Worm (Caenorhabditis elegans) whole organism, early embryonic: ENCODE measurements around the gene C24H11.5.
A peak's percentile ranks its signal among the peaks of the same experiment; 100 is the strongest.
"Not testable (repeated sequence)": the region's sequence is repeated elsewhere in the genome, so short reads cannot be mapped to it uniquely, and the experiment has no call there.

ENCODE experiments used
- B0310.2 ChIP-seq: sonication (generic microtip); optimal IDR thresholded peaks from 2 replicates; lab custom pipeline; 2016; ENCODE audit warnings: mild to moderate bottlenecking, missing genetic modification characterization, missing compliant biosample characterization
- F13C5.2 ChIP-seq: sonication (generic microtip); optimal IDR thresholded peaks from 2 replicates; lab custom pipeline; 2017; ENCODE audit warnings: mild to moderate bottlenecking, missing genetic modification characterization, inconsistent platforms, missing compliant biosample characterization
- aly-1 ChIP-seq: sonication (generic microtip); optimal IDR thresholded peaks from 2 replicates; lab custom pipeline; 2016; ENCODE audit warnings: missing genetic modification characterization, missing compliant biosample characterization
- ama-1 ChIP-seq: fragments of 150-350 bp; optimal IDR thresholded peaks from 2 replicates; lab custom pipeline; 2014
- ceh-13 ChIP-seq: fragments of 200-800 bp; sonication (Bioruptor generic); optimal IDR thresholded peaks from 2 replicates; lab custom pipeline; 2018; ENCODE audit warnings: mild to moderate bottlenecking, missing genetic modification characterization, missing compliant biosample characterization
- ceh-36 ChIP-seq: sonication (generic microtip); optimal IDR thresholded peaks from 2 replicates; lab custom pipeline; 2016; ENCODE audit warnings: missing genetic modification characterization, inconsistent platforms, missing compliant biosample characterization
- ets-7 ChIP-seq: sonication (generic microtip); optimal IDR thresholded peaks from 2 replicates; lab custom pipeline; 2016; ENCODE audit warnings: missing genotype, missing genetic modification characterization, missing compliant biosample characterization
- flt-1 ChIP-seq: fragments of 200-800 bp; sonication (Bioruptor generic); IDR thresholded peaks from 2 replicates; pipeline ENCODE4 v1.3.6; 2022; ENCODE audit warnings: missing genetic modification characterization, missing compliant biosample characterization
- hmbx-1 ChIP-seq: sonication (generic microtip); optimal IDR thresholded peaks from 2 replicates; lab custom pipeline; 2016; ENCODE audit warnings: mild to moderate bottlenecking, missing genetic modification characterization, missing compliant biosample characterization
- hmg-4 ChIP-seq: fragments of 200-800 bp; sonication (Bioruptor generic); optimal IDR thresholded peaks from 2 replicates; lab custom pipeline; 2018; ENCODE audit warnings: mild to moderate bottlenecking, missing genetic modification characterization, missing compliant biosample characterization
- hnd-1 ChIP-seq: sonication (generic microtip); optimal IDR thresholded peaks from 2 replicates; lab custom pipeline; 2016; ENCODE audit warnings: missing genetic modification characterization, missing compliant biosample characterization
- pes-1 ChIP-seq: fragments of 200-800 bp; sonication (Bioruptor generic); IDR thresholded peaks from 2 replicates; pipeline ENCODE4 v1.3.6; 2022; ENCODE audit warnings: missing genetic modification reagents, missing genetic modification characterization, missing compliant biosample characterization
- scrt-1 ChIP-seq: fragments of 200-800 bp; sonication (Bioruptor generic); IDR thresholded peaks from 2 replicates; pipeline ENCODE4 v1.3.6; 2022; ENCODE audit warnings: missing genetic modification characterization, missing compliant biosample characterization
- sea-1 ChIP-seq: fragments of 200-800 bp; sonication (Bioruptor generic); conservative IDR thresholded peaks from 2 replicates; pipeline ENCODE4 v1.3.6; 2022; ENCODE audit warnings: missing genetic modification characterization, missing compliant biosample characterization
- tbx-11 ChIP-seq: fragments of 200-800 bp; sonication (Bioruptor generic); IDR thresholded peaks from 2 replicates; pipeline ENCODE4 v1.3.6; 2022; ENCODE audit warnings: missing genetic modification characterization, missing compliant biosample characterization
- tbx-37 ChIP-seq: fragments of 200-800 bp; sonication (Bioruptor generic); conservative IDR thresholded peaks from 2 replicates; pipeline ENCODE4 v1.3.6; 2022; ENCODE audit warnings: missing genetic modification reagents, missing genetic modification characterization, missing compliant biosample characterization
- tra-4 ChIP-seq: sonication (generic microtip); optimal IDR thresholded peaks from 2 replicates; lab custom pipeline; 2017; ENCODE audit warnings: missing genetic modification characterization, missing compliant biosample characterization

C24H11.5 gene

ce11 chrIII:11777321-11777720, 2.7 kb upstream of the C24H11.5 start, which contains the start of gene mdt-21:
TSS of gene mdt-21 (plus strand) at chrIII:11777621.
- no peak for TF ChIP-seq ama-1 (lab: Kevin White, UChicago)
- no peak for TF ChIP-seq hmbx-1 (tag; lab: Kevin White, UChicago)
- TF ChIP-seq pes-1 (GFP tag; lab: Robert Waterston, UW): no peak
- TF ChIP-seq sea-1 (GFP tag; lab: Robert Waterston, UW): no peak
- TF ChIP-seq scrt-1 (GFP tag; lab: Robert Waterston, UW): no peak

ce11 chrIII:11781800-11782199, 1.8 kb downstream of the C24H11.5 start, which contains the start of gene srd-74:
TSS of gene srd-74 (plus strand) at chrIII:11782100.
- TF ChIP-seq flt-1 (no peak), sea-1 (GFP tag; lab: Robert Waterston, UW) (no peak), hmg-4 (no peak), tbx-11 (no peak), B0310.2 (no peak), hnd-1 (tag; lab: Kevin White, UChicago) (no peak), ceh-36 (tag; lab: Kevin White, UChicago) (no peak), ets-7 (tag; lab: Kevin White, UChicago) (no peak), F13C5.2 (tag; lab: Kevin White, UChicago) (no peak), pes-1 (GFP tag; lab: Robert Waterston, UW) (no peak), tra-4 (no peak), aly-1 (tag; lab: Kevin White, UChicago) (no peak), scrt-1 (GFP tag; lab: Robert Waterston, UW) (no peak), ama-1 (lab: Kevin White, UChicago) (no peak), hmbx-1 (tag; lab: Kevin White, UChicago) (no peak), tbx-37 (GFP tag; lab: Robert Waterston, UW) (no peak), ceh-13 (no peak)

- TF ChIP-seq tbx-11 (no peak), ets-7 (tag; lab: Kevin White, UChicago) (peak; percentile 30), B0310.2 (no peak)
Measured at ce11 chrIII:11785961-11786360, 5.9 kb downstream of the C24H11.5 start, which contains the start of gene tbx-38. TSS of gene tbx-38 (minus strand) at chrIII:11786061.

ce11 chrIII:11787376-11787775, 7.3 kb downstream of the C24H11.5 start, which contains the start of gene C24H11.1:
TSS of gene C24H11.1 (plus strand) at chrIII:11787676.
- not testable (repeated sequence) for TF ChIP-seq ama-1 (lab: Kevin White, UChicago); hmbx-1 (tag; lab: Kevin White, UChicago); B0310.2

- TF ChIP-seq ets-7 (tag; lab: Kevin White, UChicago) (no peak), tbx-11 (no peak), B0310.2 (no peak), hmbx-1 (tag; lab: Kevin White, UChicago) (no peak), sea-1 (GFP tag; lab: Robert Waterston, UW) (no peak), ceh-13 (no peak), tbx-37 (GFP tag; lab: Robert Waterston, UW) (no peak), tra-4 (no peak), hnd-1 (tag; lab: Kevin White, UChicago) (no peak), aly-1 (tag; lab: Kevin White, UChicago) (no peak), F13C5.2 (tag; lab: Kevin White, UChicago) (no peak)
Measured at ce11 chrIII:11789480-11789879, 9.4 kb downstream of the C24H11.5 start.

ce11 chrIII:11792295-11793256, 12.5 kb downstream of the C24H11.5 start, which contains the start of gene C24H11.2:
TSS of gene C24H11.2 (minus strand) at chrIII:11792345.
- TF ChIP-seq flt-1: peak; percentile 11; the same call in 1 of the 2 replicates
- peak; percentile 46; the same call in 1 of the 2 replicates for TF ChIP-seq scrt-1 (GFP tag; lab: Robert Waterston, UW)
- TF ChIP-seq tbx-37 (GFP tag; lab: Robert Waterston, UW): peak; percentile 37; the same call in 1 of the 2 replicates
- TF ChIP-seq ceh-36 (tag; lab: Kevin White, UChicago): peak; percentile 31
- TF ChIP-seq hnd-1 (tag; lab: Kevin White, UChicago): peak; percentile 14
- 0 out of 2 replicates have a peak, but pooled peaks have one; percentile 60 for TF ChIP-seq sea-1 (GFP tag; lab: Robert Waterston, UW)
- TF ChIP-seq F13C5.2 (tag; lab: Kevin White, UChicago): peak; percentile 17
- peak; percentile 79 for TF ChIP-seq pes-1 (GFP tag; lab: Robert Waterston, UW)

- TF ChIP-seq hmg-4: no peak
Measured at ce11 chrIII:11794389-11794788, 14.4 kb downstream of the C24H11.5 start.

ce11 chrIII:11795448-11795847, 15.4 kb downstream of the C24H11.5 start, which contains the start of gene twk-39:
TSS of gene twk-39 (plus strand) at chrIII:11795748.
- TF ChIP-seq pes-1 (GFP tag; lab: Robert Waterston, UW) (no peak), B0310.2 (no peak), ets-7 (tag; lab: Kevin White, UChicago) (no peak), tbx-11 (no peak), ceh-13 (no peak), sea-1 (GFP tag; lab: Robert Waterston, UW) (no peak), scrt-1 (GFP tag; lab: Robert Waterston, UW) (no peak), tra-4 (no peak), ama-1 (lab: Kevin White, UChicago) (no peak), hmbx-1 (tag; lab: Kevin White, UChicago) (no peak), F13C5.2 (tag; lab: Kevin White, UChicago) (no peak), flt-1 (no peak), hmg-4 (no peak), ceh-36 (tag; lab: Kevin White, UChicago) (no peak), aly-1 (tag; lab: Kevin White, UChicago) (no peak), hnd-1 (tag; lab: Kevin White, UChicago) (no peak), tbx-37 (GFP tag; lab: Robert Waterston, UW) (no peak)
